Fruit fly (Drosophila melanogaster): Measurements from ENCODE around the gene CDK2AP1.
A peak's percentile ranks its signal among the peaks of the same experiment; 100 is the strongest.

CDK2AP1 gene

DNA sequence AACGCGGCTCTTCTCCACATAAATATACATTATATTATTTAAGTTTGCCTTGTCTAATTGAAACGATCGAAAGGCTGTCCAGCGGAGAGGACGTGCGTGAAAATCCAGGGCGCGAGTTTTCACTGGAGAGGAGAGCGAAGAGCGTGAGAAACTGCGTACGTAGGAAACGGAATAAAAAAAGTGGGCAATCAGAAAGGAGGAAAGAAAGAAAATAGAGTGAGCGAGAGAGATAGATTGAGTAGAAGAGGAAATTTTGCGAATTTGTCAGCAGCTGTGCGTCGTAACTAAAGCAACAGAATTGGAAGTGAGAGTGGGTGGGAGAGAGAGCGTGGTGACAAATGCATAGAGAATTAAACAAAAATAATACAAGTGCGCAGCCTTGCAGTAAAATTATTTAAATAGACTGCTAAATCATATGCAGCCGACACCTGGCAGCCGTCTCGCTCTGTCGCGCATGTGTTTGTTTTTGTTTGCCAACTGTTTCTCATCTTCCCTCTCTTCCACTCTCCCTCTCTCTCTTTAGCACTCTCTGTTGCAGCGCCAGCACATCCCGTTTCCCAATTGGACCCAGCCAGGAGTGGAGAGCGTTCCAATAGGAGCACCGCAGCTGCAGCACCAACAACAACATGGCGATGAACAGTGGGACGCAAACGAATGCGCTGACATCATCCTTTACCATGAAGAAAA lies 17.0 kb downstream of the CDK2AP1 start (continued):
- TF ChIP-seq tll (GFP tag; optimal IDR thresholded peaks at IDR 0.05): peak in 1 of 2 experiments; percentile 71
- peak; percentile 50 for TF ChIP-seq ewg (GFP tag; optimal IDR thresholded peaks at IDR 0.05)
- peak; percentile 59 for TF ChIP-seq Med (GFP tag)
- TF ChIP-seq crol (GFP tag; IDR thresholded peaks at IDR 0.05): peak; percentile 27; the same call in 1 of the 2 replicates
- peak; percentile 87 for TF ChIP-seq CG8478 (optimal IDR thresholded peaks at IDR 0.05)
- TF ChIP-seq ttk (GFP tag; IDR thresholded peaks at IDR 0.05): no peak
- no peak for TF ChIP-seq Dad (GFP tag; optimal IDR thresholded peaks at IDR 0.05)
- TF ChIP-seq twi (tag; optimal IDR thresholded peaks at IDR 0.05): peak; percentile 22

DNA sequence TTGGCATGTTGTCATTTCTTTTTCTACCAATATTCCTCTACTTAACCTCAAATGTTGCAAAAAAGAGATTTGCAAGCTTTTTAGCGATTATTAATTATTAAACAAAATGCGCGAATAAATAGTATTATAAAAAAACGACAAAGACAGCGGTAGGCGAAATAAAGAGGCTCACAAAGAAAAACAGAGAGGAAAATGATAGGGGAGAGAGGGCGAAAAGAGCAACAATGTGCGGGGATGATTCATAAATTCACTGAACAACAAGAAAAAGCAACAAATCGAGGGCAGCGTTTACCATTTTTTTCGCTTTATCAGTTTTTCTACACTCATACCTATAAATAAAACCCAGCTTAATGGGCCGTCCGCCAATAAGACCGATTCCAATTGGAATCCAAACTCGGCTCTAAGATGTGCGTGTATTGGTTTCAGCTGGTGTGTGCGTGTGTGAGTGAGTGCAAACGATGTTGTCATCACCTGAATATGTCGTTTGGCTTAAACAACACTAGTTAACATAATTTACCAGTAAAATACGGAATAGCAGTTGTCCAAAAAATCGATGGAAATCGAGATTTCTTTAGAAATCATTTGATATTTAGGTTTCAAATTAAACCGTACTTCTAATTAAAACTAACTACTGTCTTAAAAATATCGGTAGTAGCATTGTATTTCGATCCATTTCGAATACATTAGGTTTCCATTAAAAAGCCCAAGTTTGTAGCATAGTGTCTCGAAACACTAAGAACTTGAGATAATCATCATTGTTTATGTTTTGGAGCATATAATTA lies 18.3 kb downstream of the CDK2AP1 start:
- TF ChIP-seq fd96Cb (tag; optimal IDR thresholded peaks at IDR 0.05) (no peak), sima (GFP tag; optimal IDR thresholded peaks at IDR 0.05) (no peak), Gsc (GFP tag; IDR thresholded peaks at IDR 0.05) (no peak), Doc3 (GFP tag; IDR thresholded peaks at IDR 0.05; ENCODE audit: partially characterized antibody) (no peak), CG1792 (GFP tag; optimal IDR thresholded peaks at IDR 0.05) (no peak), CG1529 (GFP tag; optimal IDR thresholded peaks at IDR 0.05) (no peak), CHES-1-like (GFP tag; optimal IDR thresholded peaks at IDR 0.05) (no peak), CG11696 (GFP tag; IDR thresholded peaks at IDR 0.05) (no peak), tio (GFP tag; optimal IDR thresholded peaks at IDR 0.05) (no peak), CG15601 (tag; optimal IDR thresholded peaks at IDR 0.05) (no peak), CG13624 (GFP tag; optimal IDR thresholded peaks at IDR 0.05) (no peak), dm (GFP tag; optimal IDR thresholded peaks at IDR 0.05) (no peak), caup (GFP tag; optimal IDR thresholded peaks at IDR 0.05; ENCODE audit: severe bottlenecking) (peak; percentile 10), CG2678 (tag; optimal IDR thresholded peaks at IDR 0.05) (no peak), tx (GFP tag; optimal IDR thresholded peaks at IDR 0.05) (no peak), CG6689 (GFP tag; IDR thresholded peaks at IDR 0.05) (no peak), jing (GFP tag; optimal IDR thresholded peaks at IDR 0.05) (no peak), Dfd (GFP tag; optimal IDR thresholded peaks at IDR 0.05) (no peak), run (tag; optimal IDR thresholded peaks at IDR 0.05) (no peak), eyg (GFP tag; optimal IDR thresholded peaks at IDR 0.05) (no peak), CG11560 (tag; IDR thresholded peaks at IDR 0.05) (no peak), Dip3 (GFP tag; optimal IDR thresholded peaks at IDR 0.05) (no peak), CG4360 (GFP tag; IDR thresholded peaks at IDR 0.05) (peak; percentile 20; the same call in 1 of the 2 replicates), Rfx (GFP tag; IDR thresholded peaks at IDR 0.05) (peak; percentile 58), MBD-R2 (GFP tag; IDR thresholded peaks at IDR 0.05) (peak; percentile 13; the same call in 1 of the 2 replicates), CG8478 (optimal IDR thresholded peaks at IDR 0.05) (no peak), CG8281 (tag; optimal IDR thresholded peaks at IDR 0.05) (no peak), ewg (GFP tag; optimal IDR thresholded peaks at IDR 0.05) (no peak), Dll (GFP tag; IDR thresholded peaks at IDR 0.05; ENCODE audit: partially characterized antibody) (no peak), cato (GFP tag; optimal IDR thresholded peaks at IDR 0.05; ENCODE audit: borderline replicate concordance) (no peak), CG17568 (GFP tag; optimal IDR thresholded peaks at IDR 0.05) (no peak), Antp (GFP tag; optimal IDR thresholded peaks at IDR 0.05) (no peak), CG17612 (GFP tag; IDR thresholded peaks at IDR 0.05) (no peak), psq (GFP tag; optimal IDR thresholded peaks at IDR 0.05) (no peak), mld (GFP tag; IDR thresholded peaks at IDR 0.05; ENCODE audit: partially characterized antibody) (no peak), Dad (GFP tag; optimal IDR thresholded peaks at IDR 0.05) (no peak), jigr1 (GFP tag; IDR thresholded peaks at IDR 0.05) (no peak), sob (GFP tag; IDR thresholded peaks at IDR 0.05) (no peak), trh (GFP tag; optimal IDR thresholded peaks at IDR 0.05) (no peak), Poxn (GFP tag; IDR thresholded peaks at IDR 0.05) (no peak), sd (tag; optimal IDR thresholded peaks at IDR 0.05) (no peak), Aef1 (GFP tag; IDR thresholded peaks at IDR 0.05) (no peak)

Data from whole organism, embryonic.